Worm (Caenorhabditis elegans) whole organism, late embryonic: ENCODE results near the gene tyr-1.

Source experiments
- ceh-19 ChIP-seq: fragments of 200-800 bp; sonication (Bioruptor generic); optimal IDR thresholded peaks from 2 replicates; lab custom pipeline; 2018; ENCODE audit warnings: mild to moderate bottlenecking, missing genetic modification characterization, missing compliant biosample characterization
- dve-1 ChIP-seq: sonication (generic microtip); optimal IDR thresholded peaks from 2 replicates; lab custom pipeline; 2017; ENCODE audit warnings: antibody characterized with exemption, mild to moderate bottlenecking, missing genetic modification characterization, missing compliant biosample characterization
- fkh-10 ChIP-seq: fragments of 150-350 bp; optimal IDR thresholded peaks from 2 replicates; lab custom pipeline; 2014; ENCODE audit warnings: missing biosample characterization, missing genetic modification reagents, missing genetic modification characterization
- hlh-30 ChIP-seq: sonication (generic microtip); optimal IDR thresholded peaks from 2 replicates; lab custom pipeline; 2017; ENCODE audit warnings: antibody characterized with exemption, missing genetic modification characterization, missing compliant biosample characterization; ENCODE audit not compliant: insufficient read depth
- nhr-11 ChIP-seq: fragments of 150-350 bp; optimal IDR thresholded peaks from 2 replicates; lab custom pipeline; 2014; ENCODE audit warnings: missing biosample characterization, missing genetic modification characterization
- pqm-1 ChIP-seq: sonication (generic microtip); optimal IDR thresholded peaks from 2 replicates; lab custom pipeline; 2016; ENCODE audit warnings: missing genetic modification characterization, missing compliant biosample characterization
- tbx-2 ChIP-seq: sonication (generic microtip); optimal IDR thresholded peaks from 2 replicates; lab custom pipeline; 2016; ENCODE audit warnings: missing genetic modification characterization, missing compliant biosample characterization
- unc-55 ChIP-seq: sonication (generic microtip); optimal IDR thresholded peaks from 2 replicates; lab custom pipeline; 2017; ENCODE audit warnings: missing biosample characterization, missing genetic modification reagents, missing genetic modification characterization
- zip-5 ChIP-seq: sonication (generic microtip); optimal IDR thresholded peaks from 2 replicates; lab custom pipeline; 2016; ENCODE audit warnings: missing genetic modification characterization, missing compliant biosample characterization

DNA sequence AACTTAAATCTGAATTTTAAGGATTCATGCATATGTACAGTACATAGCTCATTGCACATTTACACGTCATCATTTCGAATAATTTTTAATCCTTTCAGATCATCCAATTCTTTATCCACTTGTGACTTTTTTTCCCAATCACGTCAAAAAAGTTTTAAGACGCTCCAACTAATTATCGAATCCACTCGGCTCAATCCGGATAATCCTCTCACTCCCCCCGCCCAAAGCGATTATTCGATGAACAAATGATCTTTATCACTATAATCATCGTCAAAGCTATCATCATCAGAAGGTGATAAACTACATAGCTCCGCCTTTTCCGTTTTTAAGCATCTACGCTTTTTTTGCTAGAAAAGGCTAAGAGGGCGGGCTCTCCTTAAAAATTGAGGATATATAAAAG is 36.0 kb upstream of the tyr-1 start:
- TF ChIP-seq hlh-30 (tag; lab: Kevin White, UChicago) (no peak), pqm-1 (tag; lab: Kevin White, UChicago) (no peak), tbx-2 (tag; lab: Kevin White, UChicago) (no peak), dve-1 (no peak), ceh-19 (GFP tag; lab: Kevin White, UChicago) (no peak), fkh-10 (GFP tag; lab: Kevin White, UChicago) (no peak), zip-5 (tag; lab: Kevin White, UChicago) (no peak), nhr-11 (no peak), unc-55 (GFP tag; lab: Kevin White, UChicago) (no peak)
